Fruit fly (Drosophila melanogaster) whole organism, embryonic: ENCODE measurements around the gene ND-SGDH.
A peak's percentile ranks its signal among the peaks of the same experiment; 100 is the strongest.

Experiments used
- C15 ChIP-seq: fragments of 200-800 bp; sonication (Bioruptor generic); IDR thresholded peaks from 3 replicates; pipeline ENCODE4 v1.3.6; 2022; ENCODE audit warnings: missing biosample characterization, missing genetic modification characterization
- CG10147 ChIP-seq: fragments of 200-800 bp; sonication (Bioruptor generic); optimal IDR thresholded peaks from 2 replicates; lab custom pipeline; 2019; ENCODE audit warnings: missing biosample characterization, mild to moderate bottlenecking, missing genetic modification characterization, moderate library complexity
- CG10267 ChIP-seq: fragments of 200-800 bp; sonication (Bioruptor generic); optimal IDR thresholded peaks from 2 replicates; lab custom pipeline; 2018; ENCODE audit warnings: missing biosample characterization, mild to moderate bottlenecking, missing genetic modification characterization, moderate library complexity
- CG10366 ChIP-seq: fragments of 200-800 bp; sonication (Bioruptor generic); IDR thresholded peaks from 2 replicates; pipeline ENCODE4 v1.3.6; 2022; ENCODE audit warnings: missing biosample characterization, missing genetic modification characterization
- CG10654 ChIP-seq: fragments of 200-800 bp; sonication (Bioruptor generic); optimal IDR thresholded peaks from 2 replicates; lab custom pipeline; 2016; ENCODE audit warnings: missing biosample characterization, missing genetic modification characterization
- CG10959 ChIP-seq: fragments of 200-800 bp; sonication (Bioruptor generic); IDR thresholded peaks from 2 replicates; pipeline ENCODE4 v1.3.6; 2022; ENCODE audit warnings: missing biosample characterization, missing genetic modification characterization
- CG11093 ChIP-seq: fragments of 200-800 bp; sonication (Bioruptor generic); IDR thresholded peaks from 3 replicates; pipeline ENCODE4 v1.3.6; 2022; ENCODE audit warnings: missing biosample characterization, missing genetic modification characterization
- CG12104 ChIP-seq: fragments of 200-800 bp; sonication (Bioruptor generic); optimal IDR thresholded peaks from 3 replicates; lab custom pipeline; 2016; ENCODE audit warnings: missing biosample characterization, missing genetic modification characterization
- CG15601 ChIP-seq: fragments of 200-800 bp; sonication (Bioruptor generic); optimal IDR thresholded peaks from 3 replicates; lab custom pipeline; 2019; ENCODE audit warnings: missing biosample characterization, mild to moderate bottlenecking, missing genetic modification characterization, moderate library complexity
- CG1603 ChIP-seq: fragments of 200-800 bp; sonication (Bioruptor generic); optimal IDR thresholded peaks from 2 replicates; lab custom pipeline; 2019; ENCODE audit warnings: missing biosample characterization, mild to moderate bottlenecking, missing genetic modification characterization, moderate library complexity
- CG1647 ChIP-seq: fragments of 200-800 bp; sonication (Bioruptor generic); optimal IDR thresholded peaks from 3 replicates; lab custom pipeline; 2016; ENCODE audit warnings: missing biosample characterization, missing genetic modification characterization
- CG17361 ChIP-seq: fragments of 200-800 bp; sonication (Bioruptor generic); IDR thresholded peaks from 3 replicates; pipeline ENCODE4 v1.3.6; 2022; ENCODE audit warnings: missing biosample characterization, missing genetic modification characterization
- CG1832 ChIP-seq: fragments of 200-800 bp; sonication (Bioruptor generic); optimal IDR thresholded peaks from 2 replicates; lab custom pipeline; 2017; ENCODE audit warnings: missing biosample characterization, mild to moderate bottlenecking, missing genetic modification characterization, inconsistent platforms
- CG18764 ChIP-seq: fragments of 200-800 bp; sonication (Bioruptor generic); optimal IDR thresholded peaks from 3 replicates; lab custom pipeline; 2016; ENCODE audit warnings: missing biosample characterization, missing genetic modification characterization
- CG3065 ChIP-seq: fragments of 200-800 bp; sonication (Bioruptor generic); optimal IDR thresholded peaks from 2 replicates; lab custom pipeline; 2016; ENCODE audit warnings: missing biosample characterization, missing genetic modification characterization
- CG31224 ChIP-seq: fragments of 200-800 bp; sonication (Bioruptor generic); IDR thresholded peaks from 2 replicates; pipeline ENCODE4 v1.3.6; 2022; ENCODE audit warnings: missing biosample characterization, missing genetic modification characterization
- CG3281 ChIP-seq: fragments of 200-800 bp; sonication (Bioruptor generic); optimal IDR thresholded peaks from 3 replicates; lab custom pipeline; 2017; ENCODE audit warnings: missing biosample characterization, mild to moderate bottlenecking, missing genetic modification characterization
- CG4282 ChIP-seq: fragments of 200-800 bp; sonication (Bioruptor generic); optimal IDR thresholded peaks from 2 replicates; lab custom pipeline; 2016; ENCODE audit warnings: missing biosample characterization, missing genetic modification characterization
- CG7987 ChIP-seq: fragments of 200-800 bp; sonication (Bioruptor generic); optimal IDR thresholded peaks from 2 replicates; lab custom pipeline; 2018; ENCODE audit warnings: missing biosample characterization, mild to moderate bottlenecking, missing genetic modification characterization, moderate library complexity
- CG9609 ChIP-seq: fragments of 200-800 bp; sonication (Bioruptor generic); optimal IDR thresholded peaks from 3 replicates; lab custom pipeline; 2016; ENCODE audit warnings: missing biosample characterization, missing genetic modification characterization
- Chrac-16 ChIP-seq: fragments of 200-800 bp; sonication (Bioruptor generic); optimal IDR thresholded peaks from 3 replicates; lab custom pipeline; 2016; ENCODE audit warnings: missing biosample characterization, missing genetic modification characterization
- D19A ChIP-seq: fragments of 200-800 bp; optimal IDR thresholded peaks from 3 replicates; lab custom pipeline; 2019; ENCODE audit warnings: missing biosample characterization, mild to moderate bottlenecking, missing genetic modification characterization, moderate library complexity
- Dbx ChIP-seq: fragments of 200-800 bp; sonication (Bioruptor generic); IDR thresholded peaks from 3 replicates; pipeline ENCODE4 v1.3.6; 2022; ENCODE audit warnings: missing biosample characterization, missing genetic modification characterization
- Dek ChIP-seq: fragments of 200-800 bp; sonication (Bioruptor generic); optimal IDR thresholded peaks from 3 replicates; lab custom pipeline; 2019; ENCODE audit warnings: missing biosample characterization, mild to moderate bottlenecking, missing genetic modification characterization, moderate library complexity
- Dip3 ChIP-seq: fragments of 200-800 bp; sonication (Bioruptor generic); optimal IDR thresholded peaks from 3 replicates; lab custom pipeline; 2016; ENCODE audit warnings: missing biosample characterization, missing genetic modification characterization
- Gug ChIP-seq: fragments of 200-800 bp; sonication (Bioruptor generic); IDR thresholded peaks from 4 replicates; pipeline ENCODE4 v1.3.6; 2022; ENCODE audit warnings: missing biosample characterization, missing genetic modification characterization
- HLHmδ ChIP-seq: fragments of 200-800 bp; sonication (Bioruptor generic); optimal IDR thresholded peaks from 2 replicates; lab custom pipeline; 2018; ENCODE audit warnings: missing biosample characterization, mild to moderate bottlenecking, missing genetic modification characterization, moderate library complexity
- Mes4 ChIP-seq: fragments of 200-800 bp; sonication (Bioruptor generic); optimal IDR thresholded peaks from 2 replicates; lab custom pipeline; 2016; ENCODE audit warnings: missing biosample characterization, missing genetic modification characterization
- Rfx ChIP-seq: fragments of 200-800 bp; sonication (Bioruptor generic); IDR thresholded peaks from 2 replicates; pipeline ENCODE4 v1.3.6; 2022; ENCODE audit warnings: missing biosample characterization, missing genetic modification characterization
- Sry-β ChIP-seq: fragments of 200-800 bp; sonication (Bioruptor generic); optimal IDR thresholded peaks from 2 replicates; lab custom pipeline; 2018; ENCODE audit warnings: missing biosample characterization, mild to moderate bottlenecking, missing genetic modification characterization, moderate library complexity
- Stat92E ChIP-seq, 3 experiments: fragments of >200 bp in 2 of 3; fragments of 200-800 bp in 1 of 3; sonication (Bioruptor generic) in 1 of 3; optimal IDR thresholded peaks; 2 replicates each; lab custom pipeline; 2017 to 2019; ENCODE audit warnings: missing biosample characterization in 3 of 3, missing genetic modification characterization in 3 of 3, mild to moderate bottlenecking in 1 of 3, moderate library complexity in 1 of 3
- ab ChIP-seq: fragments of 200-800 bp; sonication (Bioruptor generic); optimal IDR thresholded peaks from 2 replicates; lab custom pipeline; 2016; ENCODE audit warnings: missing biosample characterization, missing genetic modification characterization
- ash1 ChIP-seq: fragments of 200-800 bp; sonication (Bioruptor generic); optimal IDR thresholded peaks from 2 replicates; lab custom pipeline; 2018; ENCODE audit warnings: missing biosample characterization, mild to moderate bottlenecking, missing genetic modification characterization
- ato ChIP-seq: fragments of 200-800 bp; sonication (Bioruptor generic); IDR thresholded peaks from 2 replicates; pipeline ENCODE4 v1.3.6; 2022; ENCODE audit warnings: missing biosample characterization, missing genetic modification characterization; ENCODE audit not compliant: partially characterized antibody
- bab2 ChIP-seq: fragments of 200-800 bp; sonication (Bioruptor generic); optimal IDR thresholded peaks from 2 replicates; lab custom pipeline; 2016; ENCODE audit warnings: missing biosample characterization, missing genetic modification characterization
- dmrt99B ChIP-seq: fragments of 200-800 bp; sonication (Bioruptor generic); optimal IDR thresholded peaks from 2 replicates; lab custom pipeline; 2018; ENCODE audit warnings: missing biosample characterization, mild to moderate bottlenecking, missing genetic modification characterization, moderate library complexity
- dysf ChIP-seq: fragments of 200-800 bp; sonication (Bioruptor generic); IDR thresholded peaks from 3 replicates; pipeline ENCODE4 v1.3.6; 2022; ENCODE audit warnings: missing biosample characterization, missing genetic modification characterization
- en ChIP-seq: fragments of 200-800 bp; sonication (Bioruptor generic); optimal IDR thresholded peaks from 2 replicates; lab custom pipeline; 2016; ENCODE audit warnings: missing biosample characterization, missing genetic modification characterization
- fru ChIP-seq: fragments of >200 bp; optimal IDR thresholded peaks from 2 replicates; lab custom pipeline; 2017
- grau ChIP-seq: fragments of 200-800 bp; optimal IDR thresholded peaks from 3 replicates; lab custom pipeline; 2019; ENCODE audit warnings: missing biosample characterization, mild to moderate bottlenecking, missing genetic modification characterization, moderate library complexity
- lmd ChIP-seq: fragments of 200-800 bp; sonication (Bioruptor generic); IDR thresholded peaks from 2 replicates; pipeline ENCODE4 v1.3.6; 2022; ENCODE audit warnings: missing biosample characterization, missing genetic modification characterization
- nerfin-2 ChIP-seq: fragments of 200-800 bp; sonication (Bioruptor generic); IDR thresholded peaks from 2 replicates; pipeline ENCODE4 v1.3.6; 2022; ENCODE audit warnings: missing biosample characterization, missing genetic modification characterization; ENCODE audit not compliant: partially characterized antibody
- phol ChIP-seq: fragments of 200-800 bp; sonication (Bioruptor generic); optimal IDR thresholded peaks from 3 replicates; lab custom pipeline; 2018; ENCODE audit warnings: missing biosample characterization, mild to moderate bottlenecking, missing genetic modification characterization, moderate library complexity
- salm ChIP-seq: fragments of 200-800 bp; sonication (Bioruptor generic); optimal IDR thresholded peaks from 2 replicates; lab custom pipeline; 2018; ENCODE audit warnings: missing biosample characterization, mild to moderate bottlenecking, missing genetic modification characterization
- sd ChIP-seq: fragments of 200-800 bp; sonication (Bioruptor generic); optimal IDR thresholded peaks from 3 replicates; lab custom pipeline; 2018; ENCODE audit warnings: missing biosample characterization, mild to moderate bottlenecking, missing genetic modification characterization, moderate library complexity
- sens-2 ChIP-seq: fragments of 200-800 bp; sonication (Bioruptor generic); IDR thresholded peaks from 2 replicates; pipeline ENCODE4 v1.3.6; 2022; ENCODE audit warnings: missing biosample characterization, missing genetic modification characterization
- slou ChIP-seq: fragments of 200-800 bp; sonication (Bioruptor generic); optimal IDR thresholded peaks from 3 replicates; lab custom pipeline; 2016; ENCODE audit warnings: missing biosample characterization, missing genetic modification characterization
- vvl ChIP-seq: fragments of 200-800 bp; sonication (Bioruptor generic); IDR thresholded peaks from 2 replicates; pipeline ENCODE4 v1.3.6; 2022; ENCODE audit warnings: missing biosample characterization, missing genetic modification characterization
- zfh1 ChIP-seq: fragments of 200-800 bp; sonication (Bioruptor generic); IDR thresholded peaks from 3 replicates; pipeline ENCODE4 v1.3.6; 2022; ENCODE audit warnings: missing biosample characterization, missing genetic modification characterization

The ND-SGDH gene

DNA sequence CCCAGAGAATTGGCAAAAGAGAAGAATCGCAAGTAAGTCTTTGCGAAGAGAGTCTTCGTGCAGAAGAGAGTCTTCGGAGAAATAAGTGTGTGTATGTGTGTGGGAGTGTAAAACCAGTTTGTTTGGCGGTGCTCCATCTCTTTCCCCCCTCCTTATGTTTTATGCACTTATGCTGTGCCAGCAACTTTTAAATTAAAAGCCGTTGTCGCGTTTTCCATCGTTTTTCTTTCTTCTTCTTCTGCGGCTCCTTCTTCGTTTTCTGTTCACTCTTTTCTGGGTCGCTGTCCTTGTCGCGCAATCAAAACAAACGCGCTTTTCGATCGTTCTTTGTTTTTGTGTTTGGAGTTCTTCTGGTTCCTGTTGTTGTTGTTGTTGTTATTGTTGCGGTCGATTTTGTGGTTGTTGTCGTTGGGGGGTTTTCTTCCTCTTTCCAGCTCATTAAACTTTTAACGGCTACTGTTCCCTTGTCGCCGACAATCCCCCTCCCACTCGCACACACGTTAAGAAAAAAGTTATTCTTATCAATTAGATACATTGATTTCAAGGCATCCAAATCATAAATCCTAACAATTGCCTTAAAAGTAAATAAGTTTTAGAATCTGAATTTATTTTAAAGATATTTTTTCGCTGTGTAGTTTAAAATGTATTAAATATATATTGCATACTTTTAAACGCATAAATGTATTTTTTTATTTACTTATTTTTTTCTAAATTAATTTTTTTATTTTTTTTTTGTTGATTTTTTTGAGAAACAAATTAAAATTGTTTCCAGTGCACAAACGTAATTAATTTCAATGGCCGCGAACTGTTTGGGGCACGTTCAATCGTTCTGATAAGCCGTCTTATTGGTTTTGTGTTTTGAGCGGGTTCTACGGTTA, 27.1 kb downstream of the ND-SGDH start (continued):
- TF ChIP-seq CG10366 (peak; percentile 60), nerfin-2 (no peak), CG18764 (peak; percentile 62), zfh1 (GFP tag; lab: Robert Waterston, UW) (peak; percentile 61; the same call in 2 of the 3 replicates), Mes4 (GFP tag; lab: Kevin White, UChicago) (no peak), sd (tag; lab: Kevin White, UChicago) (peak; percentile 50), CG7987 (GFP tag; lab: Kevin White, UChicago) (no peak), Stat92E (GFP tag; optimal IDR thresholded peaks at IDR 0.05; lab: Kevin White, UChicago) (peak in 1 of 3 experiments; percentile 72), CG3281 (GFP tag; lab: Kevin White, UChicago) (peak; percentile 64), sens-2 (GFP tag; lab: Robert Waterston, UW) (no peak), ato (no peak), CG4282 (GFP tag; lab: Kevin White, UChicago) (no peak), bab2 (GFP tag; lab: Kevin White, UChicago) (peak; percentile 54), CG10959 (GFP tag; lab: Robert Waterston, UW) (no peak), CG1647 (GFP tag; lab: Kevin White, UChicago) (peak; percentile 5), vvl (GFP tag; lab: Robert Waterston, UW) (peak; percentile 79), Dip3 (GFP tag; lab: Kevin White, UChicago) (no peak), CG9609 (peak; percentile 27), C15 (GFP tag; lab: Robert Waterston, UW) (no peak), Gug (GFP tag; lab: Robert Waterston, UW) (0 out of 4 replicates have a peak, but pooled peaks have one; percentile 30), Rfx (GFP tag; lab: Robert Waterston, UW) (peak; percentile 68; the same call in 1 of the 2 replicates), Sry-β (GFP tag; lab: Kevin White, UChicago) (no peak), CG3065 (GFP tag; lab: Kevin White, UChicago) (peak; percentile 54), salm (peak; percentile 53), CG11093 (GFP tag; lab: Robert Waterston, UW) (no peak), CG1603 (tag; lab: Kevin White, UChicago) (peak; percentile 21), Dek (tag; lab: Kevin White, UChicago) (peak; percentile 66), CG10267 (tag; lab: Kevin White, UChicago) (peak; percentile 87), Dbx (GFP tag; lab: Robert Waterston, UW) (0 out of 3 replicates have a peak, but pooled peaks have one; percentile 16), Chrac-16 (GFP tag; lab: Kevin White, UChicago) (peak; percentile 78), phol (tag; lab: Kevin White, UChicago) (peak; percentile 92), CG12104 (GFP tag; lab: Kevin White, UChicago) (peak; percentile 72), ab (GFP tag; lab: Kevin White, UChicago) (no peak), dmrt99B (peak; percentile 89), lmd (peak; percentile 81), CG10654 (peak; percentile 60), grau (peak; percentile 92), en (GFP tag; lab: Kevin White, UChicago) (no peak), HLHmδ (GFP tag; lab: Kevin White, UChicago) (no peak), CG17361 (GFP tag; lab: Robert Waterston, UW) (peak; percentile 98), D19A (tag; lab: Kevin White, UChicago) (peak; percentile 87), slou (GFP tag; lab: Kevin White, UChicago) (no peak), CG31224 (GFP tag; lab: Robert Waterston, UW) (no peak), fru (no peak), dysf (GFP tag; lab: Robert Waterston, UW) (peak; percentile 85), CG1832 (GFP tag; lab: Kevin White, UChicago) (peak; percentile 16), ash1 (GFP tag; lab: Kevin White, UChicago) (no peak), CG15601 (tag; lab: Kevin White, UChicago) (peak; percentile 95), CG10147 (GFP tag; lab: Kevin White, UChicago) (peak; percentile 69)
